Worm (Caenorhabditis elegans) whole organism, late embryonic: ENCODE results near the gene Y70C5B.2.

Experiments
- C08G9.2 ChIP-seq: sonication (generic microtip); optimal IDR thresholded peaks from 2 replicates; lab custom pipeline; 2016; ENCODE audit warnings: mild to moderate bottlenecking, missing genetic modification characterization, moderate library complexity, missing compliant biosample characterization
- ama-1 ChIP-seq: fragments of 150-350 bp; optimal IDR thresholded peaks from 2 replicates; lab custom pipeline; 2014
- ceh-18 ChIP-seq: sonication (generic microtip); optimal IDR thresholded peaks from 2 replicates; lab custom pipeline; 2016; ENCODE audit warnings: missing genetic modification characterization, missing compliant biosample characterization
- ceh-19 ChIP-seq: fragments of 200-800 bp; sonication (Bioruptor generic); optimal IDR thresholded peaks from 2 replicates; lab custom pipeline; 2018; ENCODE audit warnings: mild to moderate bottlenecking, missing genetic modification characterization, missing compliant biosample characterization
- ceh-22 ChIP-seq: sonication (generic microtip); optimal IDR thresholded peaks from 2 replicates; lab custom pipeline; 2017; ENCODE audit warnings: missing biosample characterization, missing genetic modification characterization
- ceh-24 ChIP-seq: sonication (generic microtip); optimal IDR thresholded peaks from 2 replicates; lab custom pipeline; 2016; ENCODE audit warnings: mild to moderate bottlenecking, missing genetic modification characterization, missing compliant biosample characterization
- ceh-31 ChIP-seq: sonication (generic microtip); optimal IDR thresholded peaks from 2 replicates; lab custom pipeline; 2016; ENCODE audit warnings: missing genetic modification characterization, missing compliant biosample characterization
- ceh-48 ChIP-seq: sonication (generic microtip); optimal IDR thresholded peaks from 2 replicates; lab custom pipeline; 2016; ENCODE audit warnings: missing genetic modification characterization, inconsistent platforms, missing compliant biosample characterization
- ceh-6 ChIP-seq: fragments of 200-800 bp; sonication (Bioruptor generic); optimal IDR thresholded peaks from 2 replicates; lab custom pipeline; 2018; ENCODE audit warnings: mild to moderate bottlenecking, missing genetic modification characterization, missing compliant biosample characterization
- che-1 ChIP-seq: sonication (generic microtip); optimal IDR thresholded peaks from 2 replicates; lab custom pipeline; 2016; ENCODE audit warnings: mild to moderate bottlenecking, missing genetic modification characterization, missing compliant biosample characterization
- dmd-4 ChIP-seq: sonication (generic microtip); optimal IDR thresholded peaks from 2 replicates; lab custom pipeline; 2016; ENCODE audit warnings: borderline replicate concordance, missing genetic modification characterization, missing compliant biosample characterization
- dve-1 ChIP-seq: sonication (generic microtip); optimal IDR thresholded peaks from 2 replicates; lab custom pipeline; 2017; ENCODE audit warnings: antibody characterized with exemption, mild to moderate bottlenecking, missing genetic modification characterization, missing compliant biosample characterization
- elt-2 ChIP-seq: sonication (generic microtip); optimal IDR thresholded peaks from 2 replicates; lab custom pipeline; 2016; ENCODE audit warnings: missing genetic modification reagents, missing genetic modification characterization, missing compliant biosample characterization
- fax-1 ChIP-seq: sonication (generic microtip); optimal IDR thresholded peaks from 2 replicates; lab custom pipeline; 2016; ENCODE audit warnings: missing genotype, missing genetic modification characterization, missing compliant biosample characterization
- fkh-10 ChIP-seq: fragments of 150-350 bp; optimal IDR thresholded peaks from 2 replicates; lab custom pipeline; 2014; ENCODE audit warnings: missing biosample characterization, missing genetic modification reagents, missing genetic modification characterization
- hlh-13 ChIP-seq: fragments of 200-800 bp; sonication (Bioruptor generic); optimal IDR thresholded peaks from 2 replicates; lab custom pipeline; 2018; ENCODE audit warnings: mild to moderate bottlenecking, missing genetic modification characterization, missing compliant biosample characterization
- hlh-15 ChIP-seq: sonication (generic microtip); optimal IDR thresholded peaks from 2 replicates; lab custom pipeline; 2016; ENCODE audit warnings: missing genetic modification characterization, missing compliant biosample characterization
- hlh-30 ChIP-seq: sonication (generic microtip); optimal IDR thresholded peaks from 2 replicates; lab custom pipeline; 2017; ENCODE audit warnings: antibody characterized with exemption, missing genetic modification characterization, missing compliant biosample characterization; ENCODE audit not compliant: insufficient read depth
- lim-6 ChIP-seq: sonication (generic microtip); optimal IDR thresholded peaks from 2 replicates; lab custom pipeline; 2016; ENCODE audit warnings: missing genetic modification characterization, missing compliant biosample characterization
- mec-3 ChIP-seq: sonication (generic microtip); optimal IDR thresholded peaks from 2 replicates; lab custom pipeline; 2016; ENCODE audit warnings: borderline replicate concordance, missing genetic modification characterization, missing compliant biosample characterization
- nhr-11 ChIP-seq: fragments of 150-350 bp; optimal IDR thresholded peaks from 2 replicates; lab custom pipeline; 2014; ENCODE audit warnings: missing biosample characterization, missing genetic modification characterization
- nhr-232 ChIP-seq: sonication (generic microtip); optimal IDR thresholded peaks from 2 replicates; lab custom pipeline; 2016; ENCODE audit warnings: missing genetic modification characterization, missing compliant biosample characterization
- odd-2 ChIP-seq: sonication (generic microtip); optimal IDR thresholded peaks from 2 replicates; lab custom pipeline; 2017; ENCODE audit warnings: antibody characterized with exemption, mild to moderate bottlenecking, missing genetic modification characterization, missing compliant biosample characterization
- pag-3 ChIP-seq: sonication (generic microtip); optimal IDR thresholded peaks from 2 replicates; lab custom pipeline; 2016; ENCODE audit warnings: missing compliant biosample characterization, missing genetic modification characterization, borderline replicate concordance
- pat-9 ChIP-seq: fragments of 200-800 bp; sonication (Bioruptor generic); optimal IDR thresholded peaks from 2 replicates; lab custom pipeline; 2018; ENCODE audit warnings: mild to moderate bottlenecking, missing genetic modification characterization, moderate library complexity, missing compliant biosample characterization
- pqm-1 ChIP-seq: sonication (generic microtip); optimal IDR thresholded peaks from 2 replicates; lab custom pipeline; 2016; ENCODE audit warnings: missing genetic modification characterization, missing compliant biosample characterization
- pros-1 ChIP-seq: fragments of 150-350 bp; optimal IDR thresholded peaks from 2 replicates; lab custom pipeline; 2014; ENCODE audit warnings: missing biosample characterization, missing genetic modification reagents, missing genetic modification characterization
- rnt-1 ChIP-seq: sonication (generic microtip); optimal IDR thresholded peaks from 2 replicates; lab custom pipeline; 2016; ENCODE audit warnings: missing genetic modification characterization, missing compliant biosample characterization
- sdc-2 ChIP-seq: sonication (generic microtip); optimal IDR thresholded peaks from 2 replicates; lab custom pipeline; 2016; ENCODE audit warnings: missing genotype, missing genetic modification characterization, missing compliant biosample characterization
- sox-2 ChIP-seq: fragments of 200-800 bp; sonication (Bioruptor generic); IDR thresholded peaks from 2 replicates; pipeline ENCODE4 v1.3.6; 2022; ENCODE audit warnings: missing genetic modification reagents, missing genetic modification characterization, missing compliant biosample characterization
- sox-4 ChIP-seq: sonication (generic microtip); optimal IDR thresholded peaks from 2 replicates; lab custom pipeline; 2017; ENCODE audit warnings: mild to moderate bottlenecking, missing genetic modification characterization, inconsistent platforms, missing compliant biosample characterization
- tbx-2 ChIP-seq: sonication (generic microtip); optimal IDR thresholded peaks from 2 replicates; lab custom pipeline; 2016; ENCODE audit warnings: missing genetic modification characterization, missing compliant biosample characterization
- tbx-7 ChIP-seq: sonication (generic microtip); optimal IDR thresholded peaks from 2 replicates; lab custom pipeline; 2016; ENCODE audit warnings: missing genotype, missing genetic modification characterization, missing compliant biosample characterization
- ttx-3 ChIP-seq: sonication (generic microtip); optimal IDR thresholded peaks from 2 replicates; lab custom pipeline; 2016; ENCODE audit warnings: missing genetic modification reagents, missing genetic modification characterization, missing compliant biosample characterization
- unc-3 ChIP-seq, 2 experiments: fragments of 200-800 bp in 1 of 2; sonication (Bioruptor generic) in 1 of 2; sonication (generic microtip) in 1 of 2; conservative IDR thresholded peaks in 1 of 2; optimal IDR thresholded peaks in 1 of 2; 2 replicates each; pipeline versions ENCODE4 v1.3.6 to Lab custom; 2016 to 2022; ENCODE audit warnings: missing compliant biosample characterization in 2 of 2, missing genetic modification characterization in 2 of 2, missing genetic modification reagents in 1 of 2
- unc-42 ChIP-seq: sonication (generic microtip); optimal IDR thresholded peaks from 2 replicates; lab custom pipeline; 2016; ENCODE audit warnings: missing genotype, missing genetic modification characterization, missing compliant biosample characterization
- unc-55 ChIP-seq: sonication (generic microtip); optimal IDR thresholded peaks from 2 replicates; lab custom pipeline; 2017; ENCODE audit warnings: missing biosample characterization, missing genetic modification reagents, missing genetic modification characterization
- unc-86 ChIP-seq: sonication (generic microtip); optimal IDR thresholded peaks from 2 replicates; lab custom pipeline; 2016; ENCODE audit warnings: missing genetic modification characterization, missing compliant biosample characterization
- zip-5 ChIP-seq: sonication (generic microtip); optimal IDR thresholded peaks from 2 replicates; lab custom pipeline; 2016; ENCODE audit warnings: missing genetic modification characterization, missing compliant biosample characterization
- ztf-16 ChIP-seq: sonication (generic microtip); optimal IDR thresholded peaks from 2 replicates; lab custom pipeline; 2017; ENCODE audit warnings: missing genetic modification characterization, missing compliant biosample characterization

Gene Y70C5B.2

ce11 chrV:16647093-16647492 is 13.6 kb downstream of the Y70C5B.2 start, which contains the start of gene W06G6.10:
TSS of gene W06G6.10 (minus strand) at chrV:16647193.
- TF ChIP-seq che-1 (tag; lab: Kevin White, UChicago) = no peak
- TF ChIP-seq ztf-16 (tag; lab: Kevin White, UChicago) = no peak
- no peak for TF ChIP-seq fkh-10
- TF ChIP-seq unc-55 (GFP tag; lab: Kevin White, UChicago) = no peak
- TF ChIP-seq hlh-30 (tag; lab: Kevin White, UChicago) = no peak
- no peak for TF ChIP-seq nhr-11 (tag; lab: Kevin White, UChicago)
- no peak for TF ChIP-seq odd-2 (tag; lab: Kevin White, UChicago)
- no peak for TF ChIP-seq fax-1 (tag; lab: Kevin White, UChicago)
- no peak for TF ChIP-seq pag-3 (tag; lab: Kevin White, UChicago)
- TF ChIP-seq ceh-48 (tag; lab: Kevin White, UChicago) = no peak
- TF ChIP-seq dmd-4 (tag; lab: Kevin White, UChicago) = no peak
- TF ChIP-seq ceh-19 (GFP tag; lab: Kevin White, UChicago) = no peak
- TF ChIP-seq ama-1 (lab: Kevin White, UChicago) = no peak
- no peak for TF ChIP-seq ceh-24 (tag; lab: Kevin White, UChicago)
- no peak for TF ChIP-seq ceh-18 (tag; lab: Kevin White, UChicago)
- no peak for TF ChIP-seq lim-6 (tag; lab: Kevin White, UChicago)
- TF ChIP-seq rnt-1 = no peak
- TF ChIP-seq tbx-2 (tag; lab: Kevin White, UChicago) = no peak
- TF ChIP-seq elt-2 = no peak
- TF ChIP-seq ttx-3 (tag; lab: Kevin White, UChicago) = no peak

- TF ChIP-seq fkh-10 = no peak
Measured at ce11 chrV:16646372-16646771, 14.3 kb downstream of the Y70C5B.2 start, which contains the start of gene W06G6.9. TSS of gene W06G6.9 (minus strand) at chrV:16646472.

- no peak for TF ChIP-seq ceh-31 (tag; lab: Kevin White, UChicago)
- no peak for TF ChIP-seq hlh-13 (GFP tag; lab: Kevin White, UChicago)
- TF ChIP-seq C08G9.2 (tag; lab: Kevin White, UChicago) = no peak
- TF ChIP-seq lim-6 (tag; lab: Kevin White, UChicago) = no peak
- TF ChIP-seq tbx-2 (tag; lab: Kevin White, UChicago) = no peak
- no peak for TF ChIP-seq ceh-19 (GFP tag; lab: Kevin White, UChicago)
- no peak for TF ChIP-seq ceh-22
- no peak for TF ChIP-seq ceh-6 (GFP tag; lab: Kevin White, UChicago)
- no peak for TF ChIP-seq zip-5
- TF ChIP-seq tbx-7 (tag; lab: Kevin White, UChicago) = no peak
- no peak for TF ChIP-seq nhr-11 (tag; lab: Kevin White, UChicago)
- no peak for TF ChIP-seq odd-2 (tag; lab: Kevin White, UChicago)
- no peak for TF ChIP-seq hlh-15 (tag; lab: Kevin White, UChicago)
- no peak for TF ChIP-seq nhr-232 (tag; lab: Kevin White, UChicago)
- TF ChIP-seq dmd-4 (tag; lab: Kevin White, UChicago) = no peak
- TF ChIP-seq dve-1 (tag; lab: Kevin White, UChicago) = no peak
Measured at ce11 chrV:16645201-16645940, 15.3 kb downstream of the Y70C5B.2 start, which contains the start of gene W06G6.17. TSS of gene W06G6.17 (minus strand) at chrV:16645251.

DNA sequence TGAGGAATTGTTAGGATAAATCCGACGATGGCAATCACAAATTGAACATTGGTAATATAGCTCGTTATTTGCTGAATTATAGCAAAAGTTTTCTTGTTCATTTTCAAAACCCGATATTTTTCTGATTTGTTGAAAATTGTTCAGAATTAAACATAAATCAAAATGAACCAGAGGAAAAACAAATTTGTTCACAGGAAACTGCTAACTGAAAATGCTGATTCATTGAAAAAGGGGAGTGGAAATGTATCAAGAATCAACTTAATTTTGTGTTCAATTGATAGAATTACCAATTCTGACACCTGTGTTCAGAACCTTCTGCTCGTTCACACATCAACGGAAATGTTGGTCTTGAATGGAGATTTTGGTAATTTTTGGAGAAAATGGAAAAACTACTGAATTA is 17.2 kb downstream of the Y70C5B.2 start, which contains the start of gene srw-77:
srw-77 (minus strand) TSS at position 101 of the 400 bp plus-strand sequence.
- TF ChIP-seq mec-3 = no peak
- TF ChIP-seq pros-1 (tag; lab: Kevin White, UChicago) = no peak
- TF ChIP-seq sox-4 (tag; lab: Kevin White, UChicago) = no peak
- no peak for TF ChIP-seq unc-3 (GFP tag; conservative IDR thresholded peaks at IDR 0.05; lab: Robert Waterston, UW)
- no peak for TF ChIP-seq unc-3 (tag; optimal IDR thresholded peaks at IDR 0.05; lab: Kevin White, UChicago)
- TF ChIP-seq pqm-1 (tag; lab: Kevin White, UChicago) = no peak
- no peak for TF ChIP-seq unc-86 (tag; lab: Kevin White, UChicago)
- TF ChIP-seq unc-42 (tag; lab: Kevin White, UChicago) = no peak
- TF ChIP-seq sdc-2 (tag; lab: Kevin White, UChicago) = no peak
- TF ChIP-seq pat-9 (tag; lab: Kevin White, UChicago) = no peak
- no peak for TF ChIP-seq ceh-48 (tag; lab: Kevin White, UChicago)
- TF ChIP-seq ceh-24 (tag; lab: Kevin White, UChicago) = no peak
- no peak for TF ChIP-seq nhr-11 (tag; lab: Kevin White, UChicago)
- no peak for TF ChIP-seq tbx-7 (tag; lab: Kevin White, UChicago)
- TF ChIP-seq odd-2 (tag; lab: Kevin White, UChicago) = no peak
- TF ChIP-seq sox-2 = no peak
- no peak for TF ChIP-seq C08G9.2 (tag; lab: Kevin White, UChicago)
